Fruit fly (Drosophila melanogaster): ENCODE results near the gene CG13250.
A peak's percentile ranks its signal among the peaks of the same experiment; 100 is the strongest.

The CG13250 gene

DNA sequence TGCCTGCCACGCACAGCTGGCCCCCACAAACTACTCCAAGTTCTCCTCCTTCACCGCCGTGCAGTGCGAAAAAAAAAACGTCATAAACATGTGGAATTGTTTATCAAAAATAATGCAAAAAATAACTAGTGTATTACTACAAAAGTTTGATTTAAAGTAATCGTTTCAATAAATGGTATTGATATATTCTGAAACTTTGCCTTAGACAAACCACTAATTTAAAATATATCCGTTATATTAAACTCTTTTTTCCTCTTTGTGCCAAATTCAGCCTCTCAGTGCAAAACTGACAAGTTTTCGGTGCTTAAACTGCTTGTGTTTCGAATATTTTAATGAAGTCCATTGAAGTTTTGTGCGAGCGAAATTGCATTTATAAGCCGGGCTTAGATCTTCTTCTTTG lies 23.6 kb downstream of the CG13250 start (continued):
- TF ChIP-seq Eip93F (GFP tag; optimal IDR thresholded peaks at IDR 0.05): no peak
- TF ChIP-seq dsx (GFP tag; optimal IDR thresholded peaks at IDR 0.05; ENCODE audit: poor library complexity, severe bottlenecking): no peak
- peak; percentile 1 for TF ChIP-seq topi (GFP tag; optimal IDR thresholded peaks at IDR 0.05)
- no peak for TF ChIP-seq Blimp-1 (GFP tag; optimal IDR thresholded peaks at IDR 0.05)
- TF ChIP-seq CG31627 (GFP tag; optimal IDR thresholded peaks at IDR 0.05): peak; percentile 11
- peak; percentile 7 for TF ChIP-seq Hr39 (GFP tag; optimal IDR thresholded peaks at IDR 0.05)
- TF ChIP-seq CG11294 (GFP tag; IDR thresholded peaks at IDR 0.05): no peak
- TF ChIP-seq CG34406 (GFP tag; optimal IDR thresholded peaks at IDR 0.05): peak; percentile 2
- TF ChIP-seq CG16779 (tag; optimal IDR thresholded peaks at IDR 0.05): no peak
- TF ChIP-seq Lpt (GFP tag; optimal IDR thresholded peaks at IDR 0.05): no peak
- no peak for TF ChIP-seq Ets96B (tag; optimal IDR thresholded peaks at IDR 0.05)
- no peak for TF ChIP-seq net (GFP tag; optimal IDR thresholded peaks at IDR 0.05)

- TF ChIP-seq OdsH (GFP tag; optimal IDR thresholded peaks at IDR 0.05) (peak; percentile 28), CG6276 (GFP tag; optimal IDR thresholded peaks at IDR 0.05) (peak; percentile 20), CG3919 (GFP tag; optimal IDR thresholded peaks at IDR 0.05) (peak; percentile 19), CG8632 (GFP tag; optimal IDR thresholded peaks at IDR 0.05) (no peak), spab (GFP tag; optimal IDR thresholded peaks at IDR 0.05) (no peak), CG3032 (tag; optimal IDR thresholded peaks at IDR 0.05) (peak; percentile 5), Hr4 (GFP tag; optimal IDR thresholded peaks at IDR 0.05) (peak; percentile 64), esn (GFP tag; optimal IDR thresholded peaks at IDR 0.05) (peak; percentile 7), salr (GFP tag; optimal IDR thresholded peaks at IDR 0.05) (peak in 1 of 2 experiments; percentile 47), CG8119 (GFP tag; IDR thresholded peaks at IDR 0.05) (peak; percentile 59), pdm3 (GFP tag; optimal IDR thresholded peaks at IDR 0.05) (peak; percentile 22), CG10669 (GFP tag; optimal IDR thresholded peaks at IDR 0.05) (no peak), dsx (GFP tag; optimal IDR thresholded peaks at IDR 0.05; ENCODE audit: poor library complexity, severe bottlenecking) (peak; percentile 53), CG4318 (GFP tag; optimal IDR thresholded peaks at IDR 0.05) (peak; percentile 53), Eip78C (GFP tag) (peak; percentile 83), svp (GFP tag) (no peak), CG7368 (GFP tag; optimal IDR thresholded peaks at IDR 0.05) (no peak), CG32006 (GFP tag; optimal IDR thresholded peaks at IDR 0.05) (peak; percentile 80), lz (GFP tag; optimal IDR thresholded peaks at IDR 0.05) (no peak), Ets96B (tag; optimal IDR thresholded peaks at IDR 0.05) (peak; percentile 35), CG15336 (GFP tag; IDR thresholded peaks at IDR 0.05) (peak; percentile 70), achi (GFP tag; optimal IDR thresholded peaks at IDR 0.05) (peak; percentile 27)
Measured at dm6 chr3L:20562649-20563048, 29.1 kb downstream of the CG13250 start.

DNA sequence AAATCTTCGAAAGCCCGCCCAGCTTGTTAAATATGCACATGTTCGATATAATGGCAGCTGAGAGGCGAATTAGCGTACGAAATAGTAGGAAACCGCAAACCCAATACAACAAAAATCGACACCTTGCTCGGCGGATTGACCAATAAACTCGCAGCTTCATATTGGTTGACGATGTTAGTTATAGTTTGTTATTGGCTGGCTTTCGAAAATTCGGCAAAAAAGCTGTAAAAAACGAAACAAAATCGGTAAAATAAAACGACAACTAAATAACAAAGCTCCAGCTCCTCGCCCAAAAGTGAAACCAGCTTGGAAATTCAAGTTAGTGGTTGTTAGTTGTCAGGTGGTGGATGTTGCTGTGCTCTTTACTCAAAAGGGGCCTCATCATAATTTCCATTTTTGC lies 30.3 kb downstream of the CG13250 start:
- peak; percentile 51; the same call in 1 of the 3 replicates for TF ChIP-seq CG8119 (GFP tag; IDR thresholded peaks at IDR 0.05)
- TF ChIP-seq CG10631 (GFP tag; optimal IDR thresholded peaks at IDR 0.05): no peak
- no peak for TF ChIP-seq CG32006 (GFP tag; optimal IDR thresholded peaks at IDR 0.05)
- TF ChIP-seq CG15336 (GFP tag; IDR thresholded peaks at IDR 0.05): peak; percentile 29; the same call in 1 of the 2 replicates

- no peak for TF ChIP-seq net (GFP tag; optimal IDR thresholded peaks at IDR 0.05)
- no peak for TF ChIP-seq Hr39 (GFP tag; optimal IDR thresholded peaks at IDR 0.05)
- TF ChIP-seq CG15336 (GFP tag; IDR thresholded peaks at IDR 0.05): no peak
- TF ChIP-seq CG6163 (GFP tag; IDR thresholded peaks at IDR 0.05): no peak
- TF ChIP-seq CG11294 (GFP tag; IDR thresholded peaks at IDR 0.05): no peak
- no peak for TF ChIP-seq Sox102F (GFP tag; optimal IDR thresholded peaks at IDR 0.05)
- no peak for TF ChIP-seq Blimp-1 (GFP tag; optimal IDR thresholded peaks at IDR 0.05)
- TF ChIP-seq CG3919 (GFP tag; optimal IDR thresholded peaks at IDR 0.05): no peak
- no peak for TF ChIP-seq Sox15 (GFP tag; optimal IDR thresholded peaks at IDR 0.05)
Measured at dm6 chr3L:20565561-20566128, 32.1 kb downstream of the CG13250 start.
